Worm (Caenorhabditis elegans): Measurements from ENCODE around the gene ttr-44.

ce11 chrV:13576828-13577227, 46.3 kb upstream of the ttr-44 start:
- TF ChIP-seq tab-1 (GFP tag; IDR thresholded peaks at IDR 0.05) (no peak), cog-1 (tag; optimal IDR thresholded peaks at IDR 0.05) (no peak), med-1 (GFP tag; optimal IDR thresholded peaks at IDR 0.05; ENCODE audit: insufficient read depth) (no peak), klf-2 (GFP tag; conservative IDR thresholded peaks at IDR 0.05) (no peak), T22C8.4 (GFP tag; IDR thresholded peaks at IDR 0.05) (no peak)

Data from whole organism, midembryonic.